Fruit fly (Drosophila melanogaster): ENCODE measurements around the gene Ctps.

The Ctps gene

DNA sequence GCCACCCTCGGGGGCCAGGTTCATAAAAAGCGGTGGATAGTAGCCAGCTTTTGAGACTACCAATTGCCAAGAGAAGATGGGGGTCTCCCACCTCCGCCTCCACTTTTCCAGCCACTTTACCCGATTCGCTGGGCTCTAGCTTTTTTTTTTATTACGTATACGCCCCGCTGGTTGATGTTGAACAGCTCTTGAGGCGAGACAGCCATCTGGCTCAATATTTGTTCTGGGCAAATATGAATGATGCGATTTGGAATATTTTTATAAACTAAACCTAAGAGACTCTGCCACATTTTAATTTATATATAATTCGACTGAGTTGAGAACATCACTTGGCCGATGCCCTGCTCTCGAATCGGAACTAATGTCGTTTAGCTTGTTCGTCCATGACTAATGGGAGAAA lies 52.3 kb downstream of the Ctps start (continued):
- no peak for TF ChIP-seq Drgx (GFP tag; IDR thresholded peaks at IDR 0.05)
- no peak for TF ChIP-seq ase (GFP tag; IDR thresholded peaks at IDR 0.05)
- no peak for TF ChIP-seq CG6683 (GFP tag; optimal IDR thresholded peaks at IDR 0.05)
- peak; percentile 75 for TF ChIP-seq Med (GFP tag)
- no peak for TF ChIP-seq cad (GFP tag; optimal IDR thresholded peaks at IDR 0.05)
- no peak for TF ChIP-seq CG33213 (GFP tag; optimal IDR thresholded peaks at IDR 0.05)
- TF ChIP-seq fd3F (GFP tag; optimal IDR thresholded peaks at IDR 0.05), result no peak
- TF ChIP-seq CG1529 (GFP tag; optimal IDR thresholded peaks at IDR 0.05), result no peak
- peak; percentile 71 for TF ChIP-seq sens (GFP tag)
- peak; percentile 59 for TF ChIP-seq CG18599 (GFP tag; optimal IDR thresholded peaks at IDR 0.05)
- no peak for TF ChIP-seq ato (GFP tag; IDR thresholded peaks at IDR 0.05; ENCODE audit: partially characterized antibody)
- TF ChIP-seq Meics (GFP tag; optimal IDR thresholded peaks at IDR 0.05), result peak; percentile 2
- TF ChIP-seq Myb (GFP tag; optimal IDR thresholded peaks at IDR 0.05), result no peak
- TF ChIP-seq Taf1 (GFP tag; IDR thresholded peaks at IDR 0.05), result no peak
- no peak for TF ChIP-seq ara (GFP tag; IDR thresholded peaks at IDR 0.05)
- TF ChIP-seq NFAT (GFP tag; IDR thresholded peaks at IDR 0.05), result no peak
- TF ChIP-seq caup (GFP tag; optimal IDR thresholded peaks at IDR 0.05; ENCODE audit: severe bottlenecking), result peak; percentile 39
- TF ChIP-seq CG6813 (GFP tag; optimal IDR thresholded peaks at IDR 0.05), result peak; percentile 3
- no peak for TF ChIP-seq D19A (tag; optimal IDR thresholded peaks at IDR 0.05)
- TF ChIP-seq pum (GFP tag; optimal IDR thresholded peaks at IDR 0.05), result no peak
- TF ChIP-seq sqz (GFP tag; optimal IDR thresholded peaks at IDR 0.05), result no peak
- peak; percentile 0 for TF ChIP-seq schlank (tag; optimal IDR thresholded peaks at IDR 0.05)
- TF ChIP-seq Camta (GFP tag; optimal IDR thresholded peaks at IDR 0.05), result no peak
- no peak for TF ChIP-seq maf-S (GFP tag; optimal IDR thresholded peaks at IDR 0.05)
- TF ChIP-seq Hmr (GFP tag; optimal IDR thresholded peaks at IDR 0.05), result peak; percentile 37

- TF ChIP-seq MTF-1 (GFP tag; optimal IDR thresholded peaks at IDR 0.05; ENCODE audit: borderline replicate concordance) (no peak), ttk (GFP tag; IDR thresholded peaks at IDR 0.05) (no peak), CG8924 (tag; optimal IDR thresholded peaks at IDR 0.05) (peak; percentile 74), dmrt11E (tag; optimal IDR thresholded peaks at IDR 0.05) (peak; percentile 79), CTCF (GFP tag; optimal IDR thresholded peaks at IDR 0.05) (no peak), Taf1 (GFP tag; IDR thresholded peaks at IDR 0.05) (no peak), gcm (GFP tag; optimal IDR thresholded peaks at IDR 0.05) (no peak), CG3995 (GFP tag; optimal IDR thresholded peaks at IDR 0.05) (peak; percentile 37), ap (GFP tag; IDR thresholded peaks at IDR 0.05) (peak; percentile 61), Rfx (GFP tag; IDR thresholded peaks at IDR 0.05) (peak; percentile 68), GATAe (GFP tag; conservative IDR thresholded peaks at IDR 0.05) (no peak), exex (tag; optimal IDR thresholded peaks at IDR 0.05) (no peak), gcm2 (GFP tag; optimal IDR thresholded peaks at IDR 0.05) (no peak), CG4328 (GFP tag; optimal IDR thresholded peaks at IDR 0.05) (peak; percentile 42), zen2 (GFP tag; IDR thresholded peaks at IDR 0.05; ENCODE audit: partially characterized antibody) (no peak), unc-4 (GFP tag; IDR thresholded peaks at IDR 0.05; ENCODE audit: partially characterized antibody) (no peak), CG12942 (GFP tag; optimal IDR thresholded peaks at IDR 0.05) (peak; percentile 55), lola (GFP tag; optimal IDR thresholded peaks at IDR 0.05) (peak in 1 of 3 experiments; percentile 83), Lhr (GFP tag; optimal IDR thresholded peaks at IDR 0.05) (peak; percentile 56), nau (GFP tag; optimal IDR thresholded peaks at IDR 0.05) (no peak), Atf3 (GFP tag; optimal IDR thresholded peaks at IDR 0.05) (peak; percentile 37), PHDP (tag; optimal IDR thresholded peaks at IDR 0.05) (peak; percentile 66), ato (GFP tag; IDR thresholded peaks at IDR 0.05; ENCODE audit: partially characterized antibody) (no peak), CG14014 (GFP tag; IDR thresholded peaks at IDR 0.05) (peak; percentile 55; the same call in 1 of the 2 replicates), Hr39 (optimal IDR thresholded peaks at IDR 0.05) (no peak), CG11456 (GFP tag; IDR thresholded peaks at IDR 0.05) (no peak), dm (GFP tag; optimal IDR thresholded peaks at IDR 0.05) (peak; percentile 3)
Observed at dm6 chr3L:15158330-15159114, 60.8 kb downstream of the Ctps start, which contains the start of the genes Msh6 and Prp31. TSS of gene Msh6 (minus strand) at chr3L:15158562. TSS of gene Prp31 (plus strand) at chr3L:15159100.

Data from whole organism, embryonic.